Fruit fly (Drosophila melanogaster) whole organism, adult: ENCODE results near the gene CG15594.

ENCODE experiments used
- CG11617 ChIP-seq: fragments of 200-800 bp; sonication (Bioruptor generic); optimal IDR thresholded peaks from 2 replicates; lab custom pipeline; 2017; ENCODE audit warnings: mild to moderate bottlenecking, missing biosample characterization, missing genetic modification reagents, missing genetic modification characterization
- CG12768 ChIP-seq: fragments of 200-800 bp; sonication (Bioruptor generic); optimal IDR thresholded peaks from 2 replicates; lab custom pipeline; 2017; ENCODE audit warnings: missing biosample characterization, missing genetic modification characterization, mild to moderate bottlenecking, moderate library complexity, missing genetic modification reagents
- CG14711 ChIP-seq: fragments of 200-800 bp; sonication (Bioruptor generic); optimal IDR thresholded peaks from 2 replicates; lab custom pipeline; 2018; ENCODE audit warnings: missing biosample characterization, mild to moderate bottlenecking, missing genetic modification characterization, moderate library complexity
- CG1620 ChIP-seq: fragments of 200-800 bp; sonication (Bioruptor generic); optimal IDR thresholded peaks from 2 replicates; lab custom pipeline; 2016; ENCODE audit warnings: missing biosample characterization, missing genetic modification characterization
- CG33017 ChIP-seq: fragments of 200-800 bp; sonication (Bioruptor generic); optimal IDR thresholded peaks from 2 replicates; lab custom pipeline; 2018; ENCODE audit warnings: missing biosample characterization, mild to moderate bottlenecking, missing genetic modification characterization, moderate library complexity
- CG5204 ChIP-seq: fragments of 200-800 bp; sonication (Bioruptor generic); optimal IDR thresholded peaks from 2 replicates; lab custom pipeline; 2016; ENCODE audit warnings: missing biosample characterization, missing genetic modification characterization
- CG7045 ChIP-seq: fragments of 200-800 bp; sonication (Bioruptor generic); optimal IDR thresholded peaks from 2 replicates; lab custom pipeline; 2017; ENCODE audit warnings: missing biosample characterization, mild to moderate bottlenecking, missing genetic modification characterization
- CG7101 ChIP-seq: fragments of 200-800 bp; sonication (Bioruptor generic); optimal IDR thresholded peaks from 2 replicates; lab custom pipeline; 2018; ENCODE audit warnings: missing biosample characterization, mild to moderate bottlenecking, missing genetic modification characterization, moderate library complexity
- Clk ChIP-seq: fragments of 200-800 bp; sonication (Bioruptor generic); optimal IDR thresholded peaks from 2 replicates; lab custom pipeline; 2017; ENCODE audit warnings: missing biosample characterization, missing genetic modification characterization
- Crg-1 ChIP-seq: fragments of 200-800 bp; sonication (Bioruptor generic); optimal IDR thresholded peaks from 2 replicates; lab custom pipeline; 2016; ENCODE audit warnings: missing biosample characterization, missing genetic modification characterization
- Hr96 ChIP-seq: fragments of 200-800 bp; sonication (Bioruptor generic); optimal IDR thresholded peaks from 2 replicates; lab custom pipeline; 2016; ENCODE audit warnings: missing biosample characterization, missing genetic modification characterization
- Mnt ChIP-seq: fragments of 200-800 bp; sonication (Bioruptor generic); optimal IDR thresholded peaks from 2 replicates; lab custom pipeline; 2016; ENCODE audit warnings: missing biosample characterization, mild to moderate bottlenecking, missing genetic modification characterization
- bab1 ChIP-seq: fragments of 200-800 bp; sonication (Bioruptor generic); optimal IDR thresholded peaks from 3 replicates; lab custom pipeline; 2019; ENCODE audit warnings: missing biosample characterization, mild to moderate bottlenecking, missing genetic modification characterization, moderate library complexity
- cic ChIP-seq: fragments of 200-800 bp; sonication (Bioruptor generic); optimal IDR thresholded peaks from 2 replicates; lab custom pipeline; 2017; ENCODE audit warnings: missing biosample characterization, mild to moderate bottlenecking, missing genetic modification characterization, moderate library complexity
- cnc ChIP-seq, 2 experiments: fragments of >200 bp; optimal IDR thresholded peaks; 2 replicates each; lab custom pipeline; 2017
- kay ChIP-seq: fragments of 200-800 bp; sonication (Bioruptor generic); peaks from one replicate; lab custom pipeline; 2016; ENCODE audit warnings: missing biosample characterization, missing genetic modification characterization, borderline replicate concordance
- ovo ChIP-seq: fragments of 200-800 bp; sonication (Bioruptor generic); optimal IDR thresholded peaks from 2 replicates; lab custom pipeline; 2016; ENCODE audit warnings: missing biosample characterization, missing genetic modification characterization
- pad ChIP-seq: fragments of 200-800 bp; sonication (Bioruptor generic); optimal IDR thresholded peaks from 3 replicates; lab custom pipeline; 2017; ENCODE audit warnings: missing biosample characterization, missing genetic modification characterization, mild to moderate bottlenecking, moderate library complexity, missing genetic modification reagents
- tj ChIP-seq: fragments of 200-800 bp; sonication (Bioruptor generic); optimal IDR thresholded peaks from 3 replicates; lab custom pipeline; 2017; ENCODE audit warnings: missing biosample characterization, mild to moderate bottlenecking, missing genetic modification characterization, moderate library complexity
- toe ChIP-seq: fragments of 200-800 bp; sonication (Bioruptor generic); optimal IDR thresholded peaks from 2 replicates; lab custom pipeline; 2016; ENCODE audit warnings: missing biosample characterization, missing genetic modification characterization

CG15594 gene

dm6 chr3R:6287433-6287832 is at the start of gene CG15594:
Gene CG15594 (plus strand): TSS chr3R:6287733.
- no peak for TF ChIP-seq cnc (optimal IDR thresholded peaks at IDR 0.05; lab: Kevin White, UChicago)
- TF ChIP-seq Crg-1, result no peak
- TF ChIP-seq CG12768, result no peak
- no peak for TF ChIP-seq Hr96 (GFP tag; lab: Kevin White, UChicago)
- TF ChIP-seq bab1 (GFP tag; lab: Kevin White, UChicago), result no peak
- no peak for TF ChIP-seq CG14711 (tag; lab: Kevin White, UChicago)
- no peak for TF ChIP-seq cic
- no peak for TF ChIP-seq CG7045 (GFP tag; lab: Kevin White, UChicago)
- TF ChIP-seq tj, result no peak
- TF ChIP-seq CG11617 (GFP tag; lab: Kevin White, UChicago), result no peak
- TF ChIP-seq kay, result no peak
- TF ChIP-seq pad (GFP tag; lab: Kevin White, UChicago), result no peak
- no peak for TF ChIP-seq Clk (GFP tag; lab: Kevin White, UChicago)

dm6 chr3R:6238977-6239376 is 48.6 kb upstream of the CG15594 start:
- TF ChIP-seq CG33017 (tag; lab: Kevin White, UChicago) (no peak), cnc (optimal IDR thresholded peaks at IDR 0.05; lab: Kevin White, UChicago) (no peak), CG11617 (GFP tag; lab: Kevin White, UChicago) (no peak), Mnt (GFP tag; lab: Kevin White, UChicago) (no peak), Hr96 (GFP tag; lab: Kevin White, UChicago) (no peak), Clk (GFP tag; lab: Kevin White, UChicago) (no peak), CG12768 (no peak), toe (no peak), CG5204 (no peak), CG1620 (no peak), kay (no peak), CG14711 (tag; lab: Kevin White, UChicago) (no peak), tj (no peak), cic (no peak), CG7101 (no peak), bab1 (GFP tag; lab: Kevin White, UChicago) (no peak), pad (GFP tag; lab: Kevin White, UChicago) (no peak), ovo (GFP tag; lab: Kevin White, UChicago) (no peak)

dm6 chr3R:6240263-6240662 is 47.3 kb upstream of the CG15594 start:
- no peak for TF ChIP-seq CG7101
- TF ChIP-seq ovo (GFP tag; lab: Kevin White, UChicago), result no peak
- no peak for TF ChIP-seq CG12768
- TF ChIP-seq tj, result no peak
- no peak for TF ChIP-seq CG14711 (tag; lab: Kevin White, UChicago)
- TF ChIP-seq Clk (GFP tag; lab: Kevin White, UChicago), result no peak
- TF ChIP-seq cic, result no peak
- TF ChIP-seq kay, result no peak
- TF ChIP-seq CG1620, result no peak
- no peak for TF ChIP-seq toe

- TF ChIP-seq cic (no peak), pad (GFP tag; lab: Kevin White, UChicago) (no peak), tj (no peak), CG7045 (GFP tag; lab: Kevin White, UChicago) (no peak), cnc (optimal IDR thresholded peaks at IDR 0.05; lab: Kevin White, UChicago) (no peak), Mnt (GFP tag; lab: Kevin White, UChicago) (no peak), CG5204 (no peak), CG1620 (no peak), CG14711 (tag; lab: Kevin White, UChicago) (no peak), CG11617 (GFP tag; lab: Kevin White, UChicago) (no peak), CG12768 (no peak), Hr96 (GFP tag; lab: Kevin White, UChicago) (no peak)
Measured at dm6 chr3R:6241289-6241688, 46.2 kb upstream of the CG15594 start.

dm6 chr3R:6244035-6244434 is 43.5 kb upstream of the CG15594 start:
- no peak for TF ChIP-seq bab1 (GFP tag; lab: Kevin White, UChicago)
- TF ChIP-seq pad (GFP tag; lab: Kevin White, UChicago), result no peak
- TF ChIP-seq CG7045 (GFP tag; lab: Kevin White, UChicago), result no peak
- no peak for TF ChIP-seq CG11617 (GFP tag; lab: Kevin White, UChicago)

dm6 chr3R:6244986-6245385 is 42.5 kb upstream of the CG15594 start:
- no peak for TF ChIP-seq CG12768
- no peak for TF ChIP-seq Mnt (GFP tag; lab: Kevin White, UChicago)
- TF ChIP-seq CG7101, result no peak
- no peak for TF ChIP-seq cic
- TF ChIP-seq ovo (GFP tag; lab: Kevin White, UChicago), result no peak
- TF ChIP-seq bab1 (GFP tag; lab: Kevin White, UChicago), result no peak

- TF ChIP-seq CG1620, result no peak
Measured at dm6 chr3R:6248694-6249093, 38.8 kb upstream of the CG15594 start, which contains the start of gene Osi7. Gene Osi7 (plus strand): TSS chr3R:6248994.

- TF ChIP-seq Crg-1, result no peak
- no peak for TF ChIP-seq kay
- TF ChIP-seq CG11617 (GFP tag; lab: Kevin White, UChicago), result no peak
- TF ChIP-seq CG14711 (tag; lab: Kevin White, UChicago), result no peak
- TF ChIP-seq CG5204, result no peak
- no peak for TF ChIP-seq tj
- no peak for TF ChIP-seq Mnt (GFP tag; lab: Kevin White, UChicago)
- no peak for TF ChIP-seq pad (GFP tag; lab: Kevin White, UChicago)
- no peak for TF ChIP-seq bab1 (GFP tag; lab: Kevin White, UChicago)
- TF ChIP-seq toe, result no peak
- no peak for TF ChIP-seq CG7045 (GFP tag; lab: Kevin White, UChicago)
- TF ChIP-seq cnc (optimal IDR thresholded peaks at IDR 0.05; lab: Kevin White, UChicago), result no peak
- no peak for TF ChIP-seq Hr96 (GFP tag; lab: Kevin White, UChicago)
Measured at dm6 chr3R:6252809-6253208, 34.7 kb upstream of the CG15594 start.
